Fruit fly (Drosophila melanogaster): ENCODE measurements around the gene CrebA.

CrebA gene

dm6 chr3L:15565829-15566433 is 30.7 kb downstream of the CrebA start, which contains the start of gene dop (continued):
- peak; percentile 34; the same call in 1 of the 2 replicates for TF ChIP-seq slbo (GFP tag; IDR thresholded peaks at IDR 0.05)
- no peak for TF ChIP-seq H15 (GFP tag; IDR thresholded peaks at IDR 0.05)
- no peak for TF ChIP-seq PHDP (tag; optimal IDR thresholded peaks at IDR 0.05)
- no peak for TF ChIP-seq C15 (GFP tag; IDR thresholded peaks at IDR 0.05)
- TF ChIP-seq hbn (GFP tag; IDR thresholded peaks at IDR 0.05; ENCODE audit: partially characterized antibody), result peak; percentile 54; the same call in 1 of the 2 replicates
- no peak for TF ChIP-seq CG16863 (GFP tag; optimal IDR thresholded peaks at IDR 0.05)
- TF ChIP-seq Myb (GFP tag; optimal IDR thresholded peaks at IDR 0.05), result peak; percentile 49
- no peak for TF ChIP-seq dmrt99B (tag; optimal IDR thresholded peaks at IDR 0.05)
- no peak for TF ChIP-seq CG6689 (GFP tag; IDR thresholded peaks at IDR 0.05)
- no peak for TF ChIP-seq CG13123 (GFP tag; optimal IDR thresholded peaks at IDR 0.05)
- TF ChIP-seq bbx (GFP tag; IDR thresholded peaks at IDR 0.05; ENCODE audit: partially characterized antibody), result peak; percentile 15; the same call in 1 of the 2 replicates
- TF ChIP-seq Antp (GFP tag; optimal IDR thresholded peaks at IDR 0.05), result peak; percentile 29
- TF ChIP-seq NK7.1 (GFP tag; optimal IDR thresholded peaks at IDR 0.05), result no peak
- no peak for TF ChIP-seq CG1792 (GFP tag; optimal IDR thresholded peaks at IDR 0.05)
- no peak for TF ChIP-seq CG12744 (GFP tag; optimal IDR thresholded peaks at IDR 0.05)
- TF ChIP-seq CG11696 (GFP tag; IDR thresholded peaks at IDR 0.05), result no peak
- no peak for TF ChIP-seq CG10654 (GFP tag; optimal IDR thresholded peaks at IDR 0.05)
- no peak for TF ChIP-seq CG30431 (GFP tag; optimal IDR thresholded peaks at IDR 0.05)
- TF ChIP-seq Pdp1 (GFP tag; optimal IDR thresholded peaks at IDR 0.05), result peak in 1 of 2 experiments; percentile 90
- no peak for TF ChIP-seq CG6854 (GFP tag; optimal IDR thresholded peaks at IDR 0.05)
- peak; percentile 49; the same call in 1 of the 2 replicates for TF ChIP-seq CG32532 (GFP tag; IDR thresholded peaks at IDR 0.05)
- no peak for TF ChIP-seq ro (GFP tag; IDR thresholded peaks at IDR 0.05)
- TF ChIP-seq chm (GFP tag; IDR thresholded peaks at IDR 0.05), result no peak
- 0 out of 4 replicates have a peak, but pooled peaks have one; percentile 25 for TF ChIP-seq chinmo (GFP tag; IDR thresholded peaks at IDR 0.05; ENCODE audit: partially characterized antibody)
- peak; percentile 20 for TF ChIP-seq CG17186 (GFP tag; optimal IDR thresholded peaks at IDR 0.05)
- TF ChIP-seq CG8944 (GFP tag; optimal IDR thresholded peaks at IDR 0.05), result peak; percentile 10
- no peak for TF ChIP-seq Oli (tag; optimal IDR thresholded peaks at IDR 0.05)
- TF ChIP-seq CG5953 (GFP tag; IDR thresholded peaks at IDR 0.05), result no peak
- TF ChIP-seq ara (GFP tag; IDR thresholded peaks at IDR 0.05), result no peak
- no peak for TF ChIP-seq croc (GFP tag; conservative IDR thresholded peaks at IDR 0.05)
- TF ChIP-seq CG2129 (GFP tag; IDR thresholded peaks at IDR 0.05; ENCODE audit: partially characterized antibody), result no peak
- TF ChIP-seq nerfin-2 (GFP tag; IDR thresholded peaks at IDR 0.05; ENCODE audit: partially characterized antibody), result no peak
- no peak for TF ChIP-seq Sox102F (GFP tag; optimal IDR thresholded peaks at IDR 0.05)
- no peak for TF ChIP-seq prd (optimal IDR thresholded peaks at IDR 0.05)
- TF ChIP-seq prd (GFP tag; IDR thresholded peaks at IDR 0.05), result peak; percentile 33; the same call in 2 of the 3 replicates
- TF ChIP-seq Six4 (GFP tag; optimal IDR thresholded peaks at IDR 0.05), result no peak
- TF ChIP-seq BtbVII (GFP tag; optimal IDR thresholded peaks at IDR 0.05), result no peak
- no peak for TF ChIP-seq CG18262 (tag; optimal IDR thresholded peaks at IDR 0.05)
- no peak for TF ChIP-seq Hmx (GFP tag; optimal IDR thresholded peaks at IDR 0.05)
- TF ChIP-seq Hsf (GFP tag; optimal IDR thresholded peaks at IDR 0.05), result peak; percentile 39
- peak; percentile 24; the same call in 1 of the 2 replicates for TF ChIP-seq MBD-R2 (GFP tag; IDR thresholded peaks at IDR 0.05)
- TF ChIP-seq sens (GFP tag), result peak; percentile 80
- peak; percentile 2 for TF ChIP-seq grau (tag; optimal IDR thresholded peaks at IDR 0.05)
- TF ChIP-seq gsb-n (tag; optimal IDR thresholded peaks at IDR 0.05), result no peak
- TF ChIP-seq CG9817 (tag; optimal IDR thresholded peaks at IDR 0.05), result no peak
- TF ChIP-seq CG17361 (GFP tag; IDR thresholded peaks at IDR 0.05), result no peak
- TF ChIP-seq Doc3 (GFP tag; IDR thresholded peaks at IDR 0.05; ENCODE audit: partially characterized antibody), result peak; percentile 37; the same call in 1 of the 3 replicates
- no peak for TF ChIP-seq CG7839 (tag; optimal IDR thresholded peaks at IDR 0.05)
- peak; percentile 73 for TF ChIP-seq Dref (GFP tag; IDR thresholded peaks at IDR 0.05)
- TF ChIP-seq corto (GFP tag; optimal IDR thresholded peaks at IDR 0.05), result peak; percentile 49

All from whole organism, embryonic.